Fruit fly (Drosophila melanogaster) whole organism, embryonic: Measurements from ENCODE around the gene ca.

Experiments used
- Abd-B ChIP-seq: fragments of 200-800 bp; sonication (Bioruptor generic); optimal IDR thresholded peaks from 2 replicates; lab custom pipeline; 2018; ENCODE audit warnings: missing biosample characterization, mild to moderate bottlenecking, missing genetic modification characterization, moderate library complexity
- CG10321 ChIP-seq: fragments of 200-800 bp; sonication (Bioruptor generic); IDR thresholded peaks from 2 replicates; pipeline ENCODE4 v1.3.6; 2022; ENCODE audit warnings: missing biosample characterization, missing genetic modification characterization
- CG10366 ChIP-seq: fragments of 200-800 bp; sonication (Bioruptor generic); IDR thresholded peaks from 2 replicates; pipeline ENCODE4 v1.3.6; 2022; ENCODE audit warnings: missing biosample characterization, missing genetic modification characterization
- CG13424 ChIP-seq: fragments of 200-800 bp; sonication (Bioruptor generic); optimal IDR thresholded peaks from 2 replicates; lab custom pipeline; 2019; ENCODE audit warnings: missing biosample characterization, mild to moderate bottlenecking, missing genetic modification characterization, moderate library complexity
- CG15479 ChIP-seq: fragments of 200-800 bp; sonication (Bioruptor generic); optimal IDR thresholded peaks from 3 replicates; lab custom pipeline; 2019; ENCODE audit warnings: missing biosample characterization, mild to moderate bottlenecking, missing genetic modification characterization, moderate library complexity
- CG18011 ChIP-seq: fragments of 200-800 bp; sonication (Bioruptor generic); optimal IDR thresholded peaks from 2 replicates; lab custom pipeline; 2017; ENCODE audit warnings: missing biosample characterization, missing genetic modification characterization, mild to moderate bottlenecking, moderate library complexity, missing genotype
- CG18619 ChIP-seq: fragments of 200-800 bp; sonication (Bioruptor generic); optimal IDR thresholded peaks from 3 replicates; lab custom pipeline; 2017; ENCODE audit warnings: missing biosample characterization, mild to moderate bottlenecking, missing genetic modification characterization
- CG2678 ChIP-seq: fragments of 200-800 bp; sonication (Bioruptor generic); optimal IDR thresholded peaks from 3 replicates; lab custom pipeline; 2019; ENCODE audit warnings: missing biosample characterization, mild to moderate bottlenecking, missing genetic modification characterization, moderate library complexity
- CG3407 ChIP-seq: fragments of 200-800 bp; sonication (Bioruptor generic); optimal IDR thresholded peaks from 2 replicates; lab custom pipeline; 2018; ENCODE audit warnings: missing biosample characterization, mild to moderate bottlenecking, missing genetic modification characterization
- CG4404 ChIP-seq: fragments of 200-800 bp; sonication (Bioruptor generic); IDR thresholded peaks from 2 replicates; pipeline ENCODE4 v1.3.6; 2022; ENCODE audit warnings: missing biosample characterization, missing genetic modification characterization
- CG4617 ChIP-seq: fragments of 200-800 bp; sonication (Bioruptor generic); optimal IDR thresholded peaks from 3 replicates; lab custom pipeline; 2016; ENCODE audit warnings: missing biosample characterization, missing genetic modification characterization, borderline replicate concordance
- CG4820 ChIP-seq: fragments of 200-800 bp; sonication (Bioruptor generic); optimal IDR thresholded peaks from 3 replicates; lab custom pipeline; 2016; ENCODE audit warnings: missing biosample characterization, missing genetic modification characterization
- CG5953 ChIP-seq: fragments of 200-800 bp; sonication (Bioruptor generic); IDR thresholded peaks from 2 replicates; pipeline ENCODE4 v1.3.6; 2022; ENCODE audit warnings: missing biosample characterization, missing genetic modification characterization
- CG6175 ChIP-seq: fragments of 200-800 bp; sonication (Bioruptor generic); IDR thresholded peaks from 3 replicates; pipeline ENCODE4 v1.3.6; 2022; ENCODE audit warnings: missing biosample characterization, missing genetic modification characterization
- CG7839 ChIP-seq: fragments of 200-800 bp; sonication (Bioruptor generic); optimal IDR thresholded peaks from 3 replicates; lab custom pipeline; 2018; ENCODE audit warnings: missing biosample characterization, mild to moderate bottlenecking, missing genetic modification characterization, moderate library complexity
- CG7963 ChIP-seq: fragments of 200-800 bp; sonication (Bioruptor generic); IDR thresholded peaks from 3 replicates; pipeline ENCODE4 v1.3.6; 2022; ENCODE audit warnings: missing biosample characterization, missing genetic modification characterization; ENCODE audit not compliant: partially characterized antibody
- CG9727 ChIP-seq: fragments of 200-800 bp; sonication (Bioruptor generic); optimal IDR thresholded peaks from 3 replicates; lab custom pipeline; 2017; ENCODE audit warnings: missing biosample characterization, mild to moderate bottlenecking, missing genetic modification characterization
- CG9932 ChIP-seq: fragments of 200-800 bp; sonication (Bioruptor generic); IDR thresholded peaks from 2 replicates; pipeline ENCODE4 v1.3.6; 2022; ENCODE audit warnings: missing biosample characterization, missing genetic modification characterization
- CTCF ChIP-seq: fragments of 200-800 bp; sonication (Bioruptor generic); optimal IDR thresholded peaks from 2 replicates; lab custom pipeline; 2017; ENCODE audit warnings: missing biosample characterization, mild to moderate bottlenecking, missing genetic modification characterization, moderate library complexity
- Dek ChIP-seq: fragments of 200-800 bp; sonication (Bioruptor generic); optimal IDR thresholded peaks from 3 replicates; lab custom pipeline; 2019; ENCODE audit warnings: missing biosample characterization, mild to moderate bottlenecking, missing genetic modification characterization, moderate library complexity
- Eip74EF ChIP-seq, 2 experiments: fragments of 200-800 bp in 1 of 2; fragments of >200 bp in 1 of 2; sonication (Bioruptor generic) in 1 of 2; optimal IDR thresholded peaks; 2 replicates each; lab custom pipeline; 2017 to 2019; ENCODE audit warnings: missing biosample characterization in 2 of 2, missing genetic modification characterization in 2 of 2, mild to moderate bottlenecking in 1 of 2, moderate library complexity in 1 of 2
- Hmr ChIP-seq: fragments of 200-800 bp; sonication (Bioruptor generic); optimal IDR thresholded peaks from 3 replicates; lab custom pipeline; 2017; ENCODE audit warnings: mild to moderate bottlenecking, missing biosample characterization, missing genetic modification reagents, missing genetic modification characterization
- Kr ChIP-seq: fragments of 200-800 bp; sonication (Bioruptor generic); optimal IDR thresholded peaks from 2 replicates; lab custom pipeline; 2017; ENCODE audit warnings: missing biosample characterization, mild to moderate bottlenecking, missing genetic modification characterization
- NFAT ChIP-seq: fragments of 200-800 bp; sonication (Bioruptor generic); IDR thresholded peaks from 2 replicates; pipeline ENCODE4 v1.3.6; 2022; ENCODE audit warnings: missing biosample characterization, missing genetic modification characterization
- Neu2 ChIP-seq: fragments of 200-800 bp; sonication (Bioruptor generic); optimal IDR thresholded peaks from 3 replicates; lab custom pipeline; 2016; ENCODE audit warnings: missing biosample characterization, missing genetic modification characterization, borderline replicate concordance
- Nf-YA ChIP-seq: fragments of 200-800 bp; sonication (Bioruptor generic); IDR thresholded peaks from 2 replicates; pipeline ENCODE4 v1.3.6; 2022; ENCODE audit warnings: missing biosample characterization, missing genetic modification characterization
- Sin3A ChIP-seq: fragments of >200 bp; optimal IDR thresholded peaks from 2 replicates; lab custom pipeline; 2018
- Six4 ChIP-seq: fragments of 200-800 bp; sonication (Bioruptor generic); optimal IDR thresholded peaks from 2 replicates; lab custom pipeline; 2016; ENCODE audit warnings: missing biosample characterization, missing genetic modification characterization
- Usf ChIP-seq: fragments of 200-800 bp; sonication (Bioruptor generic); optimal IDR thresholded peaks from 2 replicates; lab custom pipeline; 2017; ENCODE audit warnings: missing genotype, missing biosample characterization, missing genetic modification characterization
- Xrp1 ChIP-seq: fragments of 200-800 bp; sonication (Bioruptor generic); IDR thresholded peaks from 2 replicates; pipeline ENCODE4 v1.3.6; 2022; ENCODE audit warnings: missing biosample characterization, missing genetic modification characterization
- YL-1 ChIP-seq: fragments of 200-800 bp; sonication (Bioruptor generic); optimal IDR thresholded peaks from 3 replicates; lab custom pipeline; 2017; ENCODE audit warnings: missing biosample characterization, mild to moderate bottlenecking, missing genetic modification characterization
- bsh ChIP-seq, 2 experiments: fragments of 200-800 bp; sonication (Bioruptor generic); optimal IDR thresholded peaks; 2 replicates each; lab custom pipeline; 2017 to 2018; ENCODE audit warnings: mild to moderate bottlenecking in 2 of 2, missing biosample characterization in 2 of 2, missing genetic modification characterization in 2 of 2, moderate library complexity in 1 of 2
- croc ChIP-seq: fragments of 200-800 bp; sonication (Bioruptor generic); conservative IDR thresholded peaks from 3 replicates; pipeline ENCODE4 v1.3.6; 2022; ENCODE audit warnings: missing biosample characterization, missing genetic modification characterization
- crol ChIP-seq: fragments of 200-800 bp; sonication (Bioruptor generic); IDR thresholded peaks from 2 replicates; pipeline ENCODE4 v1.3.6; 2022; ENCODE audit warnings: missing biosample characterization, missing genetic modification characterization
- dati ChIP-seq: fragments of 200-800 bp; sonication (Bioruptor generic); IDR thresholded peaks from 2 replicates; pipeline ENCODE4 v1.3.6; 2022; ENCODE audit warnings: missing biosample characterization, missing genetic modification characterization
- eyg ChIP-seq: fragments of 200-800 bp; sonication (Bioruptor generic); optimal IDR thresholded peaks from 3 replicates; lab custom pipeline; 2016; ENCODE audit warnings: missing biosample characterization, missing genetic modification characterization
- hkb ChIP-seq, 2 experiments: fragments of 200-800 bp in 1 of 2; fragments of >200 bp in 1 of 2; sonication (Bioruptor generic) in 1 of 2; IDR thresholded peaks in 1 of 2; optimal IDR thresholded peaks in 1 of 2; 2 replicates each; pipeline versions ENCODE4 v1.3.6 to Lab custom; 2017 to 2022; ENCODE audit warnings: missing biosample characterization in 1 of 2, missing genetic modification characterization in 1 of 2
- inv ChIP-seq: fragments of 200-800 bp; sonication (Bioruptor generic); IDR thresholded peaks from 2 replicates; pipeline ENCODE4 v1.3.6; 2022; ENCODE audit warnings: missing biosample characterization, missing genetic modification characterization; ENCODE audit not compliant: partially characterized antibody
- jing ChIP-seq: fragments of 200-800 bp; sonication (Bioruptor generic); optimal IDR thresholded peaks from 2 replicates; lab custom pipeline; 2018; ENCODE audit warnings: missing biosample characterization, mild to moderate bottlenecking, missing genetic modification characterization
- jumu ChIP-seq: fragments of 200-800 bp; sonication (Bioruptor generic); optimal IDR thresholded peaks from 3 replicates; lab custom pipeline; 2016; ENCODE audit warnings: missing biosample characterization, missing genetic modification characterization
- lmd ChIP-seq: fragments of 200-800 bp; sonication (Bioruptor generic); IDR thresholded peaks from 2 replicates; pipeline ENCODE4 v1.3.6; 2022; ENCODE audit warnings: missing biosample characterization, missing genetic modification characterization
- pita ChIP-seq: fragments of 200-800 bp; sonication (Bioruptor generic); optimal IDR thresholded peaks from 2 replicates; lab custom pipeline; 2017; ENCODE audit warnings: missing biosample characterization, mild to moderate bottlenecking, missing genetic modification characterization
- ranshi ChIP-seq: fragments of 200-800 bp; sonication (Bioruptor generic); IDR thresholded peaks from 2 replicates; pipeline ENCODE4 v1.3.6; 2022; ENCODE audit warnings: missing biosample characterization, missing genetic modification characterization
- repo ChIP-seq: fragments of 200-800 bp; sonication (Bioruptor generic); optimal IDR thresholded peaks from 2 replicates; lab custom pipeline; 2016; ENCODE audit warnings: missing biosample characterization, missing genetic modification characterization
- seq ChIP-seq: fragments of 200-800 bp; sonication (Bioruptor generic); IDR thresholded peaks from 2 replicates; pipeline ENCODE4 v1.3.6; 2022; ENCODE audit warnings: missing biosample characterization, missing genetic modification characterization
- stwl ChIP-seq: fragments of 200-800 bp; sonication (Bioruptor generic); optimal IDR thresholded peaks from 3 replicates; lab custom pipeline; 2018; ENCODE audit warnings: missing biosample characterization, mild to moderate bottlenecking, missing genetic modification characterization, moderate library complexity
- tap ChIP-seq: fragments of 200-800 bp; optimal IDR thresholded peaks from 3 replicates; lab custom pipeline; 2019; ENCODE audit warnings: missing biosample characterization, mild to moderate bottlenecking, missing genetic modification characterization, moderate library complexity
- tio ChIP-seq: fragments of 200-800 bp; sonication (Bioruptor generic); optimal IDR thresholded peaks from 2 replicates; lab custom pipeline; 2017; ENCODE audit warnings: missing biosample characterization, missing genetic modification characterization, inconsistent platforms
- vfl ChIP-seq: fragments of 200-800 bp; sonication (Bioruptor generic); optimal IDR thresholded peaks from 2 replicates; lab custom pipeline; 2016; ENCODE audit warnings: missing biosample characterization, missing genetic modification characterization
- vvl ChIP-seq: fragments of 200-800 bp; sonication (Bioruptor generic); IDR thresholded peaks from 2 replicates; pipeline ENCODE4 v1.3.6; 2022; ENCODE audit warnings: missing biosample characterization, missing genetic modification characterization
- zen ChIP-seq: fragments of 200-800 bp; sonication (Bioruptor generic); optimal IDR thresholded peaks from 3 replicates; lab custom pipeline; 2018; ENCODE audit warnings: missing biosample characterization, mild to moderate bottlenecking, missing genetic modification characterization, moderate library complexity

The ca gene

dm6 chr3R:29859763-29860162 is 53.2 kb downstream of the ca start (continued):
- TF ChIP-seq Hmr (peak; percentile 61), Dek (peak; percentile 34), CTCF (GFP tag; lab: Kevin White, UChicago) (peak; percentile 31), NFAT (GFP tag; lab: Robert Waterston, UW) (no peak), zen (tag; lab: Kevin White, UChicago) (peak; percentile 27), pita (GFP tag; lab: Kevin White, UChicago) (no peak), CG4820 (no peak), Abd-B (GFP tag; lab: Kevin White, UChicago) (no peak), ranshi (GFP tag; lab: Robert Waterston, UW) (peak; percentile 43; the same call in 1 of the 2 replicates), CG4404 (GFP tag; lab: Robert Waterston, UW) (no peak), YL-1 (GFP tag; lab: Kevin White, UChicago) (peak; percentile 56), CG10366 (GFP tag; lab: Robert Waterston, UW) (peak; percentile 40), tap (tag; lab: Kevin White, UChicago) (no peak), crol (GFP tag; lab: Robert Waterston, UW) (no peak), Sin3A (lab: Kevin White, UChicago) (no peak), CG7839 (tag; lab: Kevin White, UChicago) (no peak), repo (no peak), jumu (GFP tag; lab: Kevin White, UChicago) (no peak), inv (GFP tag; lab: Robert Waterston, UW) (no peak), Kr (GFP tag; lab: Kevin White, UChicago) (no peak), dati (GFP tag; lab: Robert Waterston, UW) (peak; percentile 23; the same call in 1 of the 2 replicates), Xrp1 (GFP tag; lab: Robert Waterston, UW) (peak; percentile 32; the same call in 1 of the 2 replicates), eyg (GFP tag; lab: Kevin White, UChicago) (no peak), Nf-YA (no peak), croc (GFP tag; lab: Robert Waterston, UW) (no peak), CG18619 (peak; percentile 16), hkb (optimal IDR thresholded peaks at IDR 0.05; lab: Kevin White, UChicago) (no peak), hkb (GFP tag; IDR thresholded peaks at IDR 0.05; lab: Robert Waterston, UW) (no peak; the same call in 1 of the 2 replicates), CG3407 (GFP tag; lab: Kevin White, UChicago) (no peak), CG10321 (no peak), CG4617 (GFP tag; lab: Kevin White, UChicago) (peak; percentile 23), Six4 (GFP tag; lab: Kevin White, UChicago) (peak; percentile 8), CG6175 (GFP tag; lab: Robert Waterston, UW) (no peak), CG15479 (GFP tag; lab: Kevin White, UChicago) (no peak), Eip74EF (GFP tag; optimal IDR thresholded peaks at IDR 0.05; lab: Kevin White, UChicago) (no peak), CG9727 (peak; percentile 3), CG2678 (tag; lab: Kevin White, UChicago) (no peak), vvl (GFP tag; lab: Robert Waterston, UW) (peak; percentile 75), CG9932 (GFP tag; lab: Robert Waterston, UW) (peak; percentile 59), vfl (GFP tag; lab: Kevin White, UChicago) (peak; percentile 18), Usf (GFP tag; lab: Kevin White, UChicago) (no peak), CG18011 (peak; percentile 38), lmd (GFP tag; lab: Robert Waterston, UW) (peak; percentile 56), CG7963 (GFP tag; lab: Robert Waterston, UW) (no peak; the same call in 2 of the 3 replicates), tio (GFP tag; lab: Kevin White, UChicago) (no peak), CG5953 (GFP tag; lab: Robert Waterston, UW) (no peak), bsh (GFP tag; optimal IDR thresholded peaks at IDR 0.05; lab: Kevin White, UChicago) (peak in 1 of 2 experiments; percentile 24), CG13424 (tag; lab: Kevin White, UChicago) (peak; percentile 50), jing (no peak), seq (GFP tag; lab: Robert Waterston, UW) (0 out of 2 replicates have a peak, but pooled peaks have one; percentile 22), Neu2 (GFP tag; lab: Kevin White, UChicago) (no peak), stwl (tag; lab: Kevin White, UChicago) (peak; percentile 91)
